Fruit fly (Drosophila melanogaster): ENCODE data around the gene CG12104.

The CG12104 gene

dm6 chr3L:1558178-1558788, 44.2 kb downstream of the CG12104 start, which contains the start of the genes Pex10 and CG12099 (continued):
- TF ChIP-seq ato (GFP tag; IDR thresholded peaks at IDR 0.05; ENCODE audit: partially characterized antibody) = peak; percentile 48; the same call in 1 of the 2 replicates
- peak; percentile 66 for TF ChIP-seq Nf-YA (GFP tag; IDR thresholded peaks at IDR 0.05)
- TF ChIP-seq usp (GFP tag; optimal IDR thresholded peaks at IDR 0.05) = no peak
- peak; percentile 80; the same call in 2 of the 3 replicates for TF ChIP-seq mld (GFP tag; IDR thresholded peaks at IDR 0.05; ENCODE audit: partially characterized antibody)
- TF ChIP-seq so (GFP tag; IDR thresholded peaks at IDR 0.05) = peak; percentile 86
- peak; percentile 82 for TF ChIP-seq Drgx (GFP tag; IDR thresholded peaks at IDR 0.05)
- peak; percentile 91 for TF ChIP-seq GATAe (GFP tag; conservative IDR thresholded peaks at IDR 0.05)
- TF ChIP-seq CG4282 (GFP tag; optimal IDR thresholded peaks at IDR 0.05) = no peak
- peak; percentile 85 for TF ChIP-seq CG2116 (GFP tag; optimal IDR thresholded peaks at IDR 0.05)
- TF ChIP-seq Atf3 (GFP tag; optimal IDR thresholded peaks at IDR 0.05) = peak; percentile 65
- TF ChIP-seq CG5245 (GFP tag; optimal IDR thresholded peaks at IDR 0.05) = peak; percentile 56
- peak; percentile 93 for TF ChIP-seq Doc3 (GFP tag; IDR thresholded peaks at IDR 0.05; ENCODE audit: partially characterized antibody)
- TF ChIP-seq Hand (GFP tag; optimal IDR thresholded peaks at IDR 0.05) = peak; percentile 50
- peak; percentile 73 for TF ChIP-seq Dip3 (GFP tag; optimal IDR thresholded peaks at IDR 0.05)
- peak; percentile 67 for TF ChIP-seq cwo (GFP tag; optimal IDR thresholded peaks at IDR 0.05)
- peak; percentile 93 for TF ChIP-seq sisA (GFP tag; IDR thresholded peaks at IDR 0.05)
- TF ChIP-seq CG34376 (GFP tag; optimal IDR thresholded peaks at IDR 0.05) = peak; percentile 85
- peak; percentile 94 for TF ChIP-seq Xbp1 (GFP tag; optimal IDR thresholded peaks at IDR 0.05)
- peak; percentile 80 for TF ChIP-seq CG1603 (tag; optimal IDR thresholded peaks at IDR 0.05)
- TF ChIP-seq CG8924 (tag; optimal IDR thresholded peaks at IDR 0.05) = peak; percentile 88
- TF ChIP-seq CG33557 (GFP tag; optimal IDR thresholded peaks at IDR 0.05) = peak; percentile 84
- peak; percentile 86 for TF ChIP-seq sens-2 (GFP tag; IDR thresholded peaks at IDR 0.05)
- TF ChIP-seq ftz-f1 (GFP tag; optimal IDR thresholded peaks at IDR 0.05) = peak; percentile 15
- no peak for TF ChIP-seq Neu2 (GFP tag; optimal IDR thresholded peaks at IDR 0.05; ENCODE audit: borderline replicate concordance)
- peak; percentile 91 for TF ChIP-seq CG11247 (GFP tag; IDR thresholded peaks at IDR 0.05)
- TF ChIP-seq eyg (GFP tag; optimal IDR thresholded peaks at IDR 0.05) = no peak
- TF ChIP-seq CG6683 (GFP tag; optimal IDR thresholded peaks at IDR 0.05) = peak; percentile 59
- peak; percentile 94 for TF ChIP-seq CG6272 (GFP tag; IDR thresholded peaks at IDR 0.05)
- peak; percentile 81 for TF ChIP-seq Fer2 (tag; optimal IDR thresholded peaks at IDR 0.05)
- TF ChIP-seq B-H1 (GFP tag; IDR thresholded peaks at IDR 0.05) = peak; percentile 84
- peak; percentile 85 for TF ChIP-seq CG8388 (GFP tag; optimal IDR thresholded peaks at IDR 0.05)
- TF ChIP-seq Hsf (GFP tag; optimal IDR thresholded peaks at IDR 0.05) = peak; percentile 83
- peak; percentile 30 for TF ChIP-seq CG15479 (GFP tag; optimal IDR thresholded peaks at IDR 0.05)
- TF ChIP-seq CG13894 (tag; optimal IDR thresholded peaks at IDR 0.05) = no peak
- TF ChIP-seq CG12219 (GFP tag; optimal IDR thresholded peaks at IDR 0.05) = peak; percentile 58
- TF ChIP-seq MTF-1 (GFP tag; optimal IDR thresholded peaks at IDR 0.05; ENCODE audit: borderline replicate concordance) = no peak
- peak; percentile 70 for TF ChIP-seq ATbp (GFP tag; optimal IDR thresholded peaks at IDR 0.05)
- peak; percentile 88 for TF ChIP-seq HLH3B (GFP tag; IDR thresholded peaks at IDR 0.05)
- TF ChIP-seq CG12236 (GFP tag; optimal IDR thresholded peaks at IDR 0.05) = no peak
- peak; percentile 77; the same call in 1 of the 2 replicates for TF ChIP-seq ham (GFP tag; IDR thresholded peaks at IDR 0.05)
- peak; percentile 85 for TF ChIP-seq CG7839 (tag; optimal IDR thresholded peaks at IDR 0.05)
- peak; percentile 76 for TF ChIP-seq CG7987 (GFP tag; optimal IDR thresholded peaks at IDR 0.05)
- no peak for TF ChIP-seq CG31365 (tag; optimal IDR thresholded peaks at IDR 0.05)
- peak; percentile 85 for TF ChIP-seq peb (GFP tag; IDR thresholded peaks at IDR 0.05)
- TF ChIP-seq fd3F (GFP tag; optimal IDR thresholded peaks at IDR 0.05) = peak; percentile 82
- TF ChIP-seq CG18619 (GFP tag; optimal IDR thresholded peaks at IDR 0.05) = peak; percentile 83
- 0 out of 2 replicates have a peak, but pooled peaks have one; percentile 32 for TF ChIP-seq crol (GFP tag; IDR thresholded peaks at IDR 0.05)
- peak; percentile 88 for TF ChIP-seq CG31441 (GFP tag; IDR thresholded peaks at IDR 0.05)
- TF ChIP-seq CG15011 (GFP tag; optimal IDR thresholded peaks at IDR 0.05) = no peak
